Worm (Caenorhabditis elegans) whole organism, L4 larva: Measurements from ENCODE around the gene hmg-1.1.

Experiments used
- F37D6.2 ChIP-seq: sonication (generic microtip); optimal IDR thresholded peaks from 2 replicates; lab custom pipeline; 2016; ENCODE audit warnings: mild to moderate bottlenecking, missing genetic modification characterization, missing compliant biosample characterization
- F44E2.7 ChIP-seq: fragments of 200-800 bp; sonication (Bioruptor generic); IDR thresholded peaks from 2 replicates; pipeline ENCODE4 v2.1.2; 2022; ENCODE audit warnings: missing genetic modification characterization, missing compliant biosample characterization
- Y75B8A.6 ChIP-seq: fragments of 200-800 bp; sonication (Bioruptor generic); IDR thresholded peaks from 2 replicates; pipeline ENCODE4 v1.3.6; 2022; ENCODE audit warnings: missing genetic modification reagents, missing genetic modification characterization, missing compliant biosample characterization
- ZK337.2 ChIP-seq: fragments of 200-800 bp; sonication (Bioruptor generic); IDR thresholded peaks from 2 replicates; pipeline ENCODE4 v1.3.6; 2022; ENCODE audit warnings: missing genetic modification reagents, missing genetic modification characterization, missing compliant biosample characterization
- aly-2 ChIP-seq: sonication (generic microtip); optimal IDR thresholded peaks from 2 replicates; lab custom pipeline; 2018; ENCODE audit warnings: missing biosample characterization, missing genetic modification characterization
- arid-1 ChIP-seq: fragments of 200-800 bp; sonication (Bioruptor generic); conservative IDR thresholded peaks from 2 replicates; pipeline ENCODE4 v1.3.6; 2022; ENCODE audit warnings: missing genetic modification reagents, missing genetic modification characterization, missing compliant biosample characterization
- ceh-28 ChIP-seq: fragments of 150-350 bp; optimal IDR thresholded peaks from 2 replicates; lab custom pipeline; 2014; ENCODE audit warnings: missing biosample characterization, missing genetic modification reagents, missing genetic modification characterization
- ceh-82 ChIP-seq: sonication (generic microtip); optimal IDR thresholded peaks from 2 replicates; lab custom pipeline; 2017; ENCODE audit warnings: missing biosample characterization, missing genetic modification characterization
- cey-2 ChIP-seq: sonication (generic microtip); optimal IDR thresholded peaks from 3 replicates; lab custom pipeline; 2017; ENCODE audit warnings: missing genetic modification characterization, mild to moderate bottlenecking, missing compliant biosample characterization, antibody characterized with exemption, borderline replicate concordance; ENCODE audit not compliant: insufficient read depth
- ctbp-1 ChIP-seq: fragments of 200-800 bp; sonication (Bioruptor generic); IDR thresholded peaks from 2 replicates; pipeline ENCODE4 v1.3.6; 2022; ENCODE audit warnings: missing genetic modification reagents, missing genetic modification characterization, missing compliant biosample characterization
- daf-12 ChIP-seq: fragments of 150-350 bp; optimal IDR thresholded peaks from 2 replicates; lab custom pipeline; 2014; ENCODE audit warnings: missing biosample characterization, missing genetic modification reagents, missing genetic modification characterization
- dmd-6 ChIP-seq: fragments of 200-800 bp; sonication (Bioruptor generic); IDR thresholded peaks from 2 replicates; pipeline ENCODE4 v1.3.6; 2022; ENCODE audit warnings: missing genetic modification reagents, missing genetic modification characterization, missing compliant biosample characterization
- dmd-9 ChIP-seq: fragments of 200-800 bp; sonication (Bioruptor generic); IDR thresholded peaks from 2 replicates; pipeline ENCODE4 v1.3.6; 2022; ENCODE audit warnings: missing genetic modification reagents, missing genetic modification characterization, missing compliant biosample characterization
- dpl-1 ChIP-seq: fragments of 150-350 bp; optimal IDR thresholded peaks from 2 replicates; lab custom pipeline; 2014; ENCODE audit warnings: missing biosample characterization, missing genetic modification reagents, missing genetic modification characterization
- dve-1 ChIP-seq: sonication (generic microtip); optimal IDR thresholded peaks from 2 replicates; lab custom pipeline; 2017; ENCODE audit warnings: antibody characterized with exemption, mild to moderate bottlenecking, missing genetic modification characterization, missing compliant biosample characterization; ENCODE audit not compliant: insufficient read depth
- egl-27 ChIP-seq: sonication (generic microtip); optimal IDR thresholded peaks from 3 replicates; lab custom pipeline; 2017; ENCODE audit warnings: missing biosample characterization, missing genetic modification reagents, missing genetic modification characterization
- gei-8 ChIP-seq: fragments of 200-800 bp; sonication (Bioruptor generic); optimal IDR thresholded peaks from 2 replicates; lab custom pipeline; 2018; ENCODE audit warnings: mild to moderate bottlenecking, missing genetic modification characterization, missing compliant biosample characterization
- hlh-30 ChIP-seq: sonication (generic microtip); optimal IDR thresholded peaks from 2 replicates; lab custom pipeline; 2017; ENCODE audit warnings: antibody characterized with exemption, mild to moderate bottlenecking, missing genetic modification characterization, missing compliant biosample characterization; ENCODE audit not compliant: insufficient read depth
- lin-13 ChIP-seq: fragments of 150-350 bp; optimal IDR thresholded peaks from 2 replicates; lab custom pipeline; 2014; ENCODE audit warnings: missing biosample characterization, missing genetic modification reagents, missing genetic modification characterization
- lin-38 ChIP-seq: fragments of 200-800 bp; sonication (Bioruptor generic); IDR thresholded peaks from 2 replicates; pipeline ENCODE4 v1.3.6; 2022; ENCODE audit warnings: missing genetic modification reagents, missing genetic modification characterization, missing compliant biosample characterization
- lin-39 ChIP-seq: fragments of 150-350 bp; optimal IDR thresholded peaks from 2 replicates; lab custom pipeline; 2014; ENCODE audit warnings: missing biosample characterization, missing genetic modification reagents, missing genetic modification characterization
- lsy-2 ChIP-seq, 2 experiments: fragments of 150-350 bp in 1 of 2; sonication (generic microtip) in 1 of 2; optimal IDR thresholded peaks; 2 replicates each; lab custom pipeline; 2014 to 2017; ENCODE audit warnings: missing biosample characterization in 2 of 2, missing genetic modification characterization in 2 of 2
- mdl-1 ChIP-seq, 2 experiments: fragments of 150-350 bp in 1 of 2; sonication (generic microtip) in 1 of 2; optimal IDR thresholded peaks; 2 replicates each; lab custom pipeline; 2014 to 2017; ENCODE audit warnings: missing biosample characterization in 2 of 2, missing genetic modification characterization in 2 of 2
- mdt-29 ChIP-seq: fragments of 200-800 bp; sonication (Bioruptor generic); IDR thresholded peaks from 2 replicates; pipeline ENCODE4 v1.3.6; 2022; ENCODE audit warnings: missing genetic modification reagents, missing genetic modification characterization, missing compliant biosample characterization
- mep-1 ChIP-seq: fragments of 150-350 bp; sonication (generic microtip); optimal IDR thresholded peaks from 3 replicates; lab custom pipeline; 2014; ENCODE audit warnings: missing biosample characterization, missing genetic modification characterization
- mes-2 ChIP-seq: sonication (generic microtip); optimal IDR thresholded peaks from 2 replicates; lab custom pipeline; 2016; ENCODE audit warnings: missing genotype, mild to moderate bottlenecking, missing genetic modification characterization, missing compliant biosample characterization; ENCODE audit not compliant: poor library complexity, severe bottlenecking
- nhr-102 ChIP-seq: sonication (generic microtip); optimal IDR thresholded peaks from 2 replicates; lab custom pipeline; 2016; ENCODE audit warnings: mild to moderate bottlenecking, missing genetic modification characterization, moderate library complexity, missing compliant biosample characterization
- nhr-11 ChIP-seq: fragments of 150-350 bp; optimal IDR thresholded peaks from 2 replicates; lab custom pipeline; 2014; ENCODE audit warnings: missing biosample characterization, missing genetic modification characterization
- nhr-111 ChIP-seq: fragments of 200-800 bp; sonication (Bioruptor generic); optimal IDR thresholded peaks from 2 replicates; lab custom pipeline; 2018; ENCODE audit warnings: mild to moderate bottlenecking, missing genetic modification characterization, missing compliant biosample characterization
- nhr-237 ChIP-seq: sonication (generic microtip); optimal IDR thresholded peaks from 2 replicates; lab custom pipeline; 2017; ENCODE audit warnings: missing biosample characterization, missing genetic modification characterization
- nhr-25 ChIP-seq: sonication (generic microtip); optimal IDR thresholded peaks from 2 replicates; lab custom pipeline; 2017; ENCODE audit warnings: missing genetic modification characterization, mild to moderate bottlenecking, missing compliant biosample characterization, antibody characterized with exemption, moderate library complexity, borderline replicate concordance; ENCODE audit not compliant: insufficient read depth
- nhr-28 ChIP-seq: fragments of 150-350 bp; optimal IDR thresholded peaks from 2 replicates; lab custom pipeline; 2014; ENCODE audit warnings: missing biosample characterization, missing genetic modification characterization
- nhr-41 ChIP-seq: fragments of 200-800 bp; sonication (Bioruptor generic); IDR thresholded peaks from 2 replicates; pipeline ENCODE4 v1.3.6; 2022; ENCODE audit warnings: missing genetic modification reagents, missing genetic modification characterization, missing compliant biosample characterization
- nhr-6 ChIP-seq: fragments of 150-350 bp; optimal IDR thresholded peaks from 2 replicates; lab custom pipeline; 2014; ENCODE audit warnings: missing biosample characterization, missing genetic modification characterization
- nhr-76 ChIP-seq: fragments of 150-350 bp; optimal IDR thresholded peaks from 2 replicates; lab custom pipeline; 2014; ENCODE audit warnings: missing biosample characterization, missing genetic modification characterization
- nhr-77 ChIP-seq: fragments of 150-350 bp; optimal IDR thresholded peaks from 2 replicates; lab custom pipeline; 2014; ENCODE audit warnings: missing biosample characterization, missing genetic modification characterization
- pha-4 ChIP-seq, 2 experiments: fragments of 150-350 bp in 1 of 2; fragments of 200-800 bp in 1 of 2; sonication (Bioruptor generic) in 1 of 2; IDR thresholded peaks in 1 of 2; optimal IDR thresholded peaks in 1 of 2; 2 replicates each; pipeline versions ENCODE4 v1.3.6 to Lab custom; 2014 to 2022; ENCODE audit warnings: missing genetic modification characterization in 2 of 2, missing genetic modification reagents in 2 of 2, missing biosample characterization in 1 of 2, missing compliant biosample characterization in 1 of 2
- php-3 ChIP-seq: fragments of 200-800 bp; sonication (Bioruptor generic); IDR thresholded peaks from 2 replicates; pipeline ENCODE4 v1.3.6; 2022; ENCODE audit warnings: missing genetic modification reagents, missing genetic modification characterization, missing compliant biosample characterization
- rbr-2 ChIP-seq: sonication (generic microtip); optimal IDR thresholded peaks from 2 replicates; lab custom pipeline; 2016; ENCODE audit warnings: missing genotype, missing genetic modification characterization, missing compliant biosample characterization
- saeg-2 ChIP-seq: fragments of 200-800 bp; sonication (Bioruptor generic); IDR thresholded peaks from 2 replicates; pipeline ENCODE4 v1.3.6; 2022; ENCODE audit warnings: missing genetic modification reagents, missing genetic modification characterization, missing compliant biosample characterization
- skn-1 ChIP-seq: fragments of 150-350 bp; optimal IDR thresholded peaks from 2 replicates; lab custom pipeline; 2014; ENCODE audit warnings: missing biosample characterization, missing genetic modification characterization
- snpc-4 ChIP-seq: fragments of 150-350 bp; optimal IDR thresholded peaks from 2 replicates; lab custom pipeline; 2014; ENCODE audit warnings: missing biosample characterization, missing genetic modification characterization
- tra-1 ChIP-seq: fragments of 200-800 bp; sonication (Bioruptor generic); IDR thresholded peaks from 2 replicates; pipeline ENCODE4 v1.3.6; 2022; ENCODE audit warnings: missing genetic modification reagents, missing genetic modification characterization, missing compliant biosample characterization
- unc-130 ChIP-seq: sonication (generic microtip); optimal IDR thresholded peaks from 2 replicates; lab custom pipeline; 2016; ENCODE audit warnings: missing genetic modification reagents, missing genetic modification characterization, missing compliant biosample characterization
- unc-62 ChIP-seq, 3 experiments: fragments of 150-350 bp in 1 of 3; sonication (generic microtip); optimal IDR thresholded peaks in 2 of 3; peaks in 1 of 3; 1 replicate in 1 of 3; 2 replicates in 2 of 3; lab custom pipeline; 2014 to 2017; ENCODE audit warnings: missing biosample characterization in 3 of 3, missing genetic modification characterization in 3 of 3, missing genetic modification reagents in 3 of 3, missing genotype in 1 of 3
- zfp-2 ChIP-seq: sonication (generic microtip); optimal IDR thresholded peaks from 2 replicates; lab custom pipeline; 2016; ENCODE audit warnings: mild to moderate bottlenecking, missing genetic modification characterization, missing compliant biosample characterization
- ztf-7 ChIP-seq: fragments of 150-350 bp; optimal IDR thresholded peaks from 2 replicates; lab custom pipeline; 2014; ENCODE audit warnings: missing biosample characterization, missing genetic modification characterization

hmg-1.1 gene

ce11 chrII:14247748-14248502 lies 2.6 kb upstream of the hmg-1.1 start (continued):
- TF ChIP-seq rbr-2 (tag; lab: Kevin White, UChicago) = peak; percentile 18
- no peak for TF ChIP-seq Y75B8A.6
- TF ChIP-seq mep-1 (tag; lab: Kevin White, UChicago) = peak; percentile 75
- TF ChIP-seq zfp-2 (tag; lab: Kevin White, UChicago) = no peak
- no peak for TF ChIP-seq gei-8 (GFP tag; lab: Kevin White, UChicago)
- no peak for TF ChIP-seq nhr-41
- TF ChIP-seq lin-39 (tag; lab: Kevin White, UChicago) = no peak
- peak; percentile 80 for TF ChIP-seq nhr-77
- no peak for TF ChIP-seq lin-13 (GFP tag; lab: Kevin White, UChicago)
- TF ChIP-seq lin-38 (GFP tag; lab: Robert Waterston, UW) = peak; percentile 22; the same call in 1 of the 2 replicates
- TF ChIP-seq unc-62 (GFP tag; optimal IDR thresholded peaks at IDR 0.05 in 1 of 2; lab: Kevin White, UChicago) = peak in 1 of 2 experiments; percentile 29
- no peak for TF ChIP-seq unc-62 (tag; optimal IDR thresholded peaks at IDR 0.05; lab: Kevin White, UChicago)
- TF ChIP-seq mdt-29 (GFP tag; lab: Robert Waterston, UW) = no peak
- no peak for TF ChIP-seq ceh-82 (tag; lab: Kevin White, UChicago)
- TF ChIP-seq saeg-2 (GFP tag; lab: Robert Waterston, UW) = no peak
- no peak for TF ChIP-seq arid-1 (GFP tag; lab: Robert Waterston, UW)
- no peak for TF ChIP-seq nhr-76 (tag; lab: Kevin White, UChicago)
- TF ChIP-seq nhr-237 (tag; lab: Kevin White, UChicago) = no peak
- TF ChIP-seq snpc-4 (tag; lab: Kevin White, UChicago) = no peak
- TF ChIP-seq F44E2.7 (GFP tag; lab: Robert Waterston, UW) = no peak
- no peak for TF ChIP-seq ceh-28
- no peak for TF ChIP-seq aly-2 (tag; lab: Kevin White, UChicago)
- no peak for TF ChIP-seq ZK337.2 (GFP tag; lab: Robert Waterston, UW)
- no peak for TF ChIP-seq pha-4 (GFP tag; IDR thresholded peaks at IDR 0.05; lab: Robert Waterston, UW)
- no peak for TF ChIP-seq pha-4 (tag; optimal IDR thresholded peaks at IDR 0.05; lab: Kevin White, UChicago)
- TF ChIP-seq F37D6.2 (tag; lab: Kevin White, UChicago) = no peak
- no peak for TF ChIP-seq dmd-9 (GFP tag; lab: Robert Waterston, UW)
- peak in 1 of 2 experiments; percentile 17 for TF ChIP-seq mdl-1 (tag; optimal IDR thresholded peaks at IDR 0.05; lab: Kevin White, UChicago)
- TF ChIP-seq skn-1 = no peak
- peak; percentile 86 for TF ChIP-seq nhr-28 (tag; lab: Kevin White, UChicago)
- no peak for TF ChIP-seq ztf-7 (tag; lab: Kevin White, UChicago)
- no peak for TF ChIP-seq nhr-111 (GFP tag; lab: Kevin White, UChicago)
- no peak for TF ChIP-seq nhr-11
- TF ChIP-seq cey-2 = no peak
- TF ChIP-seq egl-27 (tag; lab: Kevin White, UChicago) = no peak
- no peak for TF ChIP-seq php-3 (GFP tag; lab: Robert Waterston, UW)
- no peak for TF ChIP-seq daf-12 (tag; lab: Kevin White, UChicago)

- no peak; the same call in 1 of the 2 replicates for TF ChIP-seq ctbp-1
- TF ChIP-seq pha-4 (GFP tag; IDR thresholded peaks at IDR 0.05; lab: Robert Waterston, UW) = peak; percentile 28; the same call in 1 of the 2 replicates
- TF ChIP-seq pha-4 (tag; optimal IDR thresholded peaks at IDR 0.05; lab: Kevin White, UChicago) = no peak
- TF ChIP-seq lsy-2 (tag; optimal IDR thresholded peaks at IDR 0.05; lab: Kevin White, UChicago) = peak; percentile 4 to 54
- TF ChIP-seq nhr-28 (tag; lab: Kevin White, UChicago) = peak; percentile 54
- TF ChIP-seq cey-2 = no peak
- TF ChIP-seq dmd-6 (GFP tag; lab: Robert Waterston, UW) = peak; percentile 44
- TF ChIP-seq dpl-1 (GFP tag; lab: Kevin White, UChicago) = peak; percentile 51
- no peak for TF ChIP-seq unc-130 (GFP tag; lab: Kevin White, UChicago)
- TF ChIP-seq nhr-6 (tag; lab: Kevin White, UChicago) = peak; percentile 42
- TF ChIP-seq lin-13 (GFP tag; lab: Kevin White, UChicago) = peak; percentile 7
- TF ChIP-seq dve-1 (tag; lab: Kevin White, UChicago) = peak; percentile 47
- peak; percentile 15 for TF ChIP-seq nhr-25
- peak; percentile 64 for TF ChIP-seq rbr-2 (tag; lab: Kevin White, UChicago)
- peak; percentile 74 for TF ChIP-seq mep-1 (tag; lab: Kevin White, UChicago)
- TF ChIP-seq mes-2 (tag; lab: Kevin White, UChicago) = peak; percentile 73
- TF ChIP-seq tra-1 (GFP tag; lab: Robert Waterston, UW) = no peak
- peak; percentile 85 for TF ChIP-seq hlh-30 (tag; lab: Kevin White, UChicago)
- no peak for TF ChIP-seq nhr-102 (tag; lab: Kevin White, UChicago)
Measured at ce11 chrII:14249489-14249888, 1.0 kb upstream of the hmg-1.1 start.
